Worm (Caenorhabditis elegans) whole organism, midembryonic: ENCODE data around the gene smf-1.

Experiments
- cog-1 ChIP-seq: sonication (generic microtip); optimal IDR thresholded peaks from 2 replicates; lab custom pipeline; 2016; ENCODE audit warnings: missing genetic modification characterization, missing compliant biosample characterization
- flt-1 ChIP-seq: fragments of 200-800 bp; sonication (Bioruptor generic); IDR thresholded peaks from 2 replicates; pipeline ENCODE4 v1.3.6; 2022; ENCODE audit warnings: missing genetic modification characterization, missing compliant biosample characterization

ce11 chrX:6709238-6709637 is 13.6 kb downstream of the smf-1 start, which contains the start of gene acr-3:
- no peak for TF ChIP-seq flt-1 (GFP tag; lab: Robert Waterston, UW)
- no peak for TF ChIP-seq cog-1 (tag; lab: Kevin White, UChicago)
